Worm (Caenorhabditis elegans) whole organism, early embryonic: ENCODE measurements around the gene T08B6.1.

Experiments
- B0310.2 ChIP-seq: sonication (generic microtip); optimal IDR thresholded peaks from 2 replicates; lab custom pipeline; 2016; ENCODE audit warnings: mild to moderate bottlenecking, missing genetic modification characterization, missing compliant biosample characterization
- F13C5.2 ChIP-seq: sonication (generic microtip); optimal IDR thresholded peaks from 2 replicates; lab custom pipeline; 2017; ENCODE audit warnings: mild to moderate bottlenecking, missing genetic modification characterization, inconsistent platforms, missing compliant biosample characterization
- aly-1 ChIP-seq: sonication (generic microtip); optimal IDR thresholded peaks from 2 replicates; lab custom pipeline; 2016; ENCODE audit warnings: missing genetic modification characterization, missing compliant biosample characterization
- ama-1 ChIP-seq: fragments of 150-350 bp; optimal IDR thresholded peaks from 2 replicates; lab custom pipeline; 2014
- ceh-13 ChIP-seq: fragments of 200-800 bp; sonication (Bioruptor generic); optimal IDR thresholded peaks from 2 replicates; lab custom pipeline; 2018; ENCODE audit warnings: mild to moderate bottlenecking, missing genetic modification characterization, missing compliant biosample characterization
- ceh-36 ChIP-seq: sonication (generic microtip); optimal IDR thresholded peaks from 2 replicates; lab custom pipeline; 2016; ENCODE audit warnings: missing genetic modification characterization, inconsistent platforms, missing compliant biosample characterization
- ets-7 ChIP-seq: sonication (generic microtip); optimal IDR thresholded peaks from 2 replicates; lab custom pipeline; 2016; ENCODE audit warnings: missing genotype, missing genetic modification characterization, missing compliant biosample characterization
- flt-1 ChIP-seq: fragments of 200-800 bp; sonication (Bioruptor generic); IDR thresholded peaks from 2 replicates; pipeline ENCODE4 v1.3.6; 2022; ENCODE audit warnings: missing genetic modification characterization, missing compliant biosample characterization
- hmbx-1 ChIP-seq: sonication (generic microtip); optimal IDR thresholded peaks from 2 replicates; lab custom pipeline; 2016; ENCODE audit warnings: mild to moderate bottlenecking, missing genetic modification characterization, missing compliant biosample characterization
- hmg-4 ChIP-seq: fragments of 200-800 bp; sonication (Bioruptor generic); optimal IDR thresholded peaks from 2 replicates; lab custom pipeline; 2018; ENCODE audit warnings: mild to moderate bottlenecking, missing genetic modification characterization, missing compliant biosample characterization
- hnd-1 ChIP-seq: sonication (generic microtip); optimal IDR thresholded peaks from 2 replicates; lab custom pipeline; 2016; ENCODE audit warnings: missing genetic modification characterization, missing compliant biosample characterization
- pes-1 ChIP-seq: fragments of 200-800 bp; sonication (Bioruptor generic); IDR thresholded peaks from 2 replicates; pipeline ENCODE4 v1.3.6; 2022; ENCODE audit warnings: missing genetic modification reagents, missing genetic modification characterization, missing compliant biosample characterization
- scrt-1 ChIP-seq: fragments of 200-800 bp; sonication (Bioruptor generic); IDR thresholded peaks from 2 replicates; pipeline ENCODE4 v1.3.6; 2022; ENCODE audit warnings: missing genetic modification characterization, missing compliant biosample characterization
- sea-1 ChIP-seq: fragments of 200-800 bp; sonication (Bioruptor generic); conservative IDR thresholded peaks from 2 replicates; pipeline ENCODE4 v1.3.6; 2022; ENCODE audit warnings: missing genetic modification characterization, missing compliant biosample characterization
- tbx-11 ChIP-seq: fragments of 200-800 bp; sonication (Bioruptor generic); IDR thresholded peaks from 2 replicates; pipeline ENCODE4 v1.3.6; 2022; ENCODE audit warnings: missing genetic modification characterization, missing compliant biosample characterization
- tbx-37 ChIP-seq: fragments of 200-800 bp; sonication (Bioruptor generic); conservative IDR thresholded peaks from 2 replicates; pipeline ENCODE4 v1.3.6; 2022; ENCODE audit warnings: missing genetic modification reagents, missing genetic modification characterization, missing compliant biosample characterization
- tra-4 ChIP-seq: sonication (generic microtip); optimal IDR thresholded peaks from 2 replicates; lab custom pipeline; 2017; ENCODE audit warnings: missing genetic modification characterization, missing compliant biosample characterization

T08B6.1 gene

ce11 chrIV:4858573-4858972 lies 28.6 kb downstream of the T08B6.1 start, which contains the start of gene Y17G9A.3:
Y17G9A.3 (minus strand) TSS chrIV:4858673.
- TF ChIP-seq tbx-37 (GFP tag; lab: Robert Waterston, UW) (no peak), tra-4 (tag; lab: Kevin White, UChicago) (no peak), pes-1 (no peak), sea-1 (GFP tag; lab: Robert Waterston, UW) (no peak), hnd-1 (tag; lab: Kevin White, UChicago) (no peak), aly-1 (tag; lab: Kevin White, UChicago) (no peak), ets-7 (tag; lab: Kevin White, UChicago) (no peak), scrt-1 (GFP tag; lab: Robert Waterston, UW) (no peak), hmbx-1 (tag; lab: Kevin White, UChicago) (no peak), B0310.2 (tag; lab: Kevin White, UChicago) (no peak)

ce11 chrIV:4856195-4856594 lies 31.0 kb downstream of the T08B6.1 start, which contains the start of gene Y17G9A.2:
Y17G9A.2 (minus strand) TSS chrIV:4856295.
- TF ChIP-seq sea-1 (GFP tag; lab: Robert Waterston, UW) (no peak), tbx-37 (GFP tag; lab: Robert Waterston, UW) (no peak), hmbx-1 (tag; lab: Kevin White, UChicago) (no peak), flt-1 (no peak), ceh-13 (no peak), pes-1 (no peak), ceh-36 (tag; lab: Kevin White, UChicago) (no peak), scrt-1 (GFP tag; lab: Robert Waterston, UW) (no peak), tbx-11 (GFP tag; lab: Robert Waterston, UW) (no peak), hmg-4 (GFP tag; lab: Kevin White, UChicago) (no peak), ama-1 (lab: Kevin White, UChicago) (no peak), hnd-1 (tag; lab: Kevin White, UChicago) (no peak), ets-7 (tag; lab: Kevin White, UChicago) (no peak), aly-1 (tag; lab: Kevin White, UChicago) (no peak), tra-4 (tag; lab: Kevin White, UChicago) (no peak), B0310.2 (tag; lab: Kevin White, UChicago) (no peak), F13C5.2 (tag; lab: Kevin White, UChicago) (no peak)

- no peak for TF ChIP-seq sea-1 (GFP tag; lab: Robert Waterston, UW)
- TF ChIP-seq B0310.2 (tag; lab: Kevin White, UChicago), result no peak
- TF ChIP-seq ama-1 (lab: Kevin White, UChicago), result no peak
- no peak for TF ChIP-seq tbx-37 (GFP tag; lab: Robert Waterston, UW)
- no peak for TF ChIP-seq ceh-36 (tag; lab: Kevin White, UChicago)
- TF ChIP-seq tbx-11 (GFP tag; lab: Robert Waterston, UW), result no peak
- TF ChIP-seq ceh-13, result no peak
- TF ChIP-seq hmg-4 (GFP tag; lab: Kevin White, UChicago), result no peak
- no peak for TF ChIP-seq flt-1
- TF ChIP-seq hmbx-1 (tag; lab: Kevin White, UChicago), result no peak
- no peak for TF ChIP-seq scrt-1 (GFP tag; lab: Robert Waterston, UW)
- no peak for TF ChIP-seq aly-1 (tag; lab: Kevin White, UChicago)
- TF ChIP-seq hnd-1 (tag; lab: Kevin White, UChicago), result no peak
Observed at ce11 chrIV:4846793-4847192, 40.4 kb downstream of the T08B6.1 start, which contains the start of gene tat-2. tat-2 (minus strand) TSS chrIV:4846893.

- TF ChIP-seq tra-4 (tag; lab: Kevin White, UChicago), result no peak
- no peak for TF ChIP-seq ceh-36 (tag; lab: Kevin White, UChicago)
- TF ChIP-seq hmg-4 (GFP tag; lab: Kevin White, UChicago), result no peak
Observed at ce11 chrIV:4842030-4842429, 45.1 kb downstream of the T08B6.1 start.
